Fruit fly (Drosophila melanogaster): Measurements from ENCODE around the gene Dpm3.

Dpm3 gene

DNA sequence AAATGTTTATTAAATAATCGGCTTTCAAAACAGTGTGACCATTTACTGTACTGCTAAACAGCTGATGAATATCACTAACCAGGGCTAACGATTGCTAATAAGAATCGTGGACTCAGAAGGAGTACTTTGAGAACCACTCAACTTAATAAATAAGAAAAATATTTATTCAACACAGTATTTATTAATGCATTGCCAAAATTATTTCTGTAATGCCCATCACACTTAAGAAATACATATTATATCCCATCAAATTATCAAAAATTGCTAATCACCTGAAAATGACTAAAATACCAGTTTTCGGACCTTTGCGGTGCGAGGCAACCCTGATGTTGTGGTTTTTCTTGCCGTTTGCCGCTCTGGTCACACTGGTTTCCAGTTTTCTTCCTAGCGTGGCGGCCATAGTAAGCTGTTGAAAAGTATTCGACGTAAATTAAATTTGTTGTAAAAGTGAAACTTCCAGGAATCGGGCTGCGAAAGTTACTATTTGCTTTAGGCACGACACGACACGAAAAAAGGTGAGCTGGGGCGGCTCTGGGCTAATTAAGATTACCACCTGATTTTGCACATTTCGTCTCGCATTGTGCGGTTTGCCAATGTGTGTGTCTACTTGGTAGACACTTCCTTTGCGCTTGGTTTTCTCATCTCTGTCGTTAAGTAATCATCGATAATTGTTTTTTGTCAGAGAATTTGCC is 21.0 kb downstream of the Dpm3 start, which contains the start of the genes mRpS21 and Droj2:
Gene mRpS21, minus strand, starts transcription at position 66 of the 692 bp plus-strand sequence.
Gene Droj2, plus strand, starts transcription at position 363 of the 692 bp plus-strand sequence.
- peak; percentile 32 for TF ChIP-seq esn (GFP tag; optimal IDR thresholded peaks at IDR 0.05)
- TF ChIP-seq Sox102F (GFP tag; optimal IDR thresholded peaks at IDR 0.05) = peak; percentile 13
- peak; percentile 17 for TF ChIP-seq Sox14 (GFP tag; optimal IDR thresholded peaks at IDR 0.05)
- peak; percentile 41 for TF ChIP-seq Ets21C (GFP tag; optimal IDR thresholded peaks at IDR 0.05)
- no peak for TF ChIP-seq Gug (GFP tag; IDR thresholded peaks at IDR 0.05)
- TF ChIP-seq CG1621 (tag; optimal IDR thresholded peaks at IDR 0.05) = no peak
- no peak for TF ChIP-seq CG6276 (GFP tag; optimal IDR thresholded peaks at IDR 0.05)
- TF ChIP-seq dac (GFP tag; optimal IDR thresholded peaks at IDR 0.05) = no peak
- peak; percentile 14 to 55 for TF ChIP-seq ss (GFP tag; optimal IDR thresholded peaks at IDR 0.05)
- TF ChIP-seq lz (GFP tag; optimal IDR thresholded peaks at IDR 0.05) = peak; percentile 29
- no peak for TF ChIP-seq Blimp-1 (GFP tag; optimal IDR thresholded peaks at IDR 0.05)
- no peak for TF ChIP-seq CG3919 (GFP tag; optimal IDR thresholded peaks at IDR 0.05)
- TF ChIP-seq CG34406 (GFP tag; optimal IDR thresholded peaks at IDR 0.05) = no peak
- TF ChIP-seq CG11294 (GFP tag; IDR thresholded peaks at IDR 0.05) = no peak
- TF ChIP-seq dsx (GFP tag; optimal IDR thresholded peaks at IDR 0.05; ENCODE audit: poor library complexity, severe bottlenecking) = no peak
- TF ChIP-seq Eip78C (GFP tag) = peak; percentile 81
- TF ChIP-seq CG3032 (tag; optimal IDR thresholded peaks at IDR 0.05) = peak; percentile 54
- TF ChIP-seq CG10631 (GFP tag; optimal IDR thresholded peaks at IDR 0.05) = no peak
- TF ChIP-seq Lpt (GFP tag; optimal IDR thresholded peaks at IDR 0.05) = no peak
- peak; percentile 41 for TF ChIP-seq Hr39 (GFP tag; optimal IDR thresholded peaks at IDR 0.05)
- no peak for TF ChIP-seq CG8632 (GFP tag; optimal IDR thresholded peaks at IDR 0.05)
- TF ChIP-seq CG6854 (GFP tag; optimal IDR thresholded peaks at IDR 0.05) = peak; percentile 19
- TF ChIP-seq CG8319 (GFP tag; optimal IDR thresholded peaks at IDR 0.05) = no peak
- TF ChIP-seq pdm3 (GFP tag; optimal IDR thresholded peaks at IDR 0.05) = no peak
- no peak for TF ChIP-seq Eip93F (GFP tag; optimal IDR thresholded peaks at IDR 0.05)
- TF ChIP-seq CG6792 (GFP tag; optimal IDR thresholded peaks at IDR 0.05) = no peak
- TF ChIP-seq spab (GFP tag; optimal IDR thresholded peaks at IDR 0.05) = no peak
- peak; percentile 11 for TF ChIP-seq Ets96B (tag; optimal IDR thresholded peaks at IDR 0.05)
- TF ChIP-seq CG11902 (GFP tag; optimal IDR thresholded peaks at IDR 0.05) = no peak
- no peak for TF ChIP-seq achi (GFP tag; optimal IDR thresholded peaks at IDR 0.05)
- TF ChIP-seq vri (GFP tag; optimal IDR thresholded peaks at IDR 0.05) = peak; percentile 70
- no peak for TF ChIP-seq CG6163 (GFP tag; IDR thresholded peaks at IDR 0.05)
- TF ChIP-seq Eip75B (GFP tag; optimal IDR thresholded peaks at IDR 0.05) = peak; percentile 23
- no peak for TF ChIP-seq svp (GFP tag)
- TF ChIP-seq CG15336 (GFP tag; IDR thresholded peaks at IDR 0.05) = no peak
- TF ChIP-seq CG10669 (GFP tag; optimal IDR thresholded peaks at IDR 0.05) = no peak
- TF ChIP-seq net (GFP tag; optimal IDR thresholded peaks at IDR 0.05) = no peak
- TF ChIP-seq acj6 (GFP tag; optimal IDR thresholded peaks at IDR 0.05) = peak; percentile 29
- TF ChIP-seq CG4318 (GFP tag; optimal IDR thresholded peaks at IDR 0.05) = no peak
- TF ChIP-seq eg (GFP tag; IDR thresholded peaks at IDR 0.05) = peak; percentile 48; the same call in 2 of the 3 replicates
- TF ChIP-seq salr (GFP tag; optimal IDR thresholded peaks at IDR 0.05) = no peak
- peak; percentile 38 for TF ChIP-seq CG6808 (GFP tag; optimal IDR thresholded peaks at IDR 0.05)
- TF ChIP-seq fkh (GFP tag; optimal IDR thresholded peaks at IDR 0.05) = no peak
- TF ChIP-seq fd59A (GFP tag; optimal IDR thresholded peaks at IDR 0.05) = no peak
- TF ChIP-seq CG32006 (GFP tag; optimal IDR thresholded peaks at IDR 0.05) = no peak
- no peak for TF ChIP-seq CG16779 (tag; optimal IDR thresholded peaks at IDR 0.05)
- TF ChIP-seq CG8119 (GFP tag; IDR thresholded peaks at IDR 0.05) = no peak
- TF ChIP-seq topi (GFP tag; optimal IDR thresholded peaks at IDR 0.05) = peak; percentile 3
- peak; percentile 12 for TF ChIP-seq CG9139 (GFP tag; optimal IDR thresholded peaks at IDR 0.05)
- no peak for TF ChIP-seq Hr38 (GFP tag; optimal IDR thresholded peaks at IDR 0.05)
- peak; percentile 51 for TF ChIP-seq CG31627 (GFP tag; optimal IDR thresholded peaks at IDR 0.05)
